Worm (Caenorhabditis elegans) whole organism, young adult: ENCODE results near the gene pycr-4.

Source experiments
- B0019.2 ChIP-seq: fragments of 200-800 bp; sonication (Bioruptor generic); conservative IDR thresholded peaks from 2 replicates; pipeline ENCODE4 v1.3.6; 2022; ENCODE audit warnings: missing genetic modification reagents, missing genetic modification characterization, missing compliant biosample characterization
- F39B2.1 ChIP-seq: fragments of 200-800 bp; sonication (Bioruptor generic); IDR thresholded peaks from 2 replicates; pipeline ENCODE4 v1.3.6; 2022; ENCODE audit warnings: missing genetic modification reagents, missing genetic modification characterization, missing compliant biosample characterization
- F49E8.2 ChIP-seq: sonication (generic microtip); optimal IDR thresholded peaks from 3 replicates; lab custom pipeline; 2017; ENCODE audit warnings: missing genetic modification characterization, mild to moderate bottlenecking, missing compliant biosample characterization, antibody characterized with exemption, moderate library complexity; ENCODE audit not compliant: insufficient read depth
- T07F8.4 ChIP-seq: sonication (generic microtip); optimal IDR thresholded peaks from 2 replicates; lab custom pipeline; 2016; ENCODE audit warnings: mild to moderate bottlenecking, missing genetic modification characterization, moderate library complexity, missing compliant biosample characterization
- Y53F4B.3 ChIP-seq: fragments of 200-800 bp; sonication (Bioruptor generic); IDR thresholded peaks from 2 replicates; pipeline ENCODE4 v1.3.6; 2022; ENCODE audit warnings: missing genetic modification reagents, missing genetic modification characterization, missing compliant biosample characterization
- Y56A3A.18 ChIP-seq: fragments of 200-800 bp; sonication (Bioruptor generic); IDR thresholded peaks from 2 replicates; pipeline ENCODE4 v1.3.6; 2022; ENCODE audit warnings: missing genetic modification reagents, missing genetic modification characterization, missing compliant biosample characterization
- Y67H2A.10 ChIP-seq: fragments of 200-800 bp; sonication (Bioruptor generic); conservative IDR thresholded peaks from 2 replicates; pipeline ENCODE4 v1.3.6; 2022; ENCODE audit warnings: missing genetic modification reagents, missing genetic modification characterization, missing compliant biosample characterization
- Y79H2A.3 ChIP-seq: fragments of 200-800 bp; sonication (Bioruptor generic); conservative IDR thresholded peaks from 2 replicates; pipeline ENCODE4 v1.3.6; 2022; ENCODE audit warnings: missing genetic modification reagents, missing genetic modification characterization, missing compliant biosample characterization
- Y95B8A.8 ChIP-seq: fragments of 200-800 bp; sonication (Bioruptor generic); IDR thresholded peaks from 2 replicates; pipeline ENCODE4 v1.3.6; 2022; ENCODE audit warnings: missing genetic modification reagents, missing genetic modification characterization, missing compliant biosample characterization
- ZK185.1 ChIP-seq: sonication (generic microtip); optimal IDR thresholded peaks from 2 replicates; lab custom pipeline; 2016; ENCODE audit warnings: mild to moderate bottlenecking, missing genetic modification characterization, missing compliant biosample characterization; ENCODE audit not compliant: poor library complexity, severe bottlenecking
- athp-1 ChIP-seq: sonication (generic microtip); optimal IDR thresholded peaks from 2 replicates; lab custom pipeline; 2017; ENCODE audit warnings: mild to moderate bottlenecking, missing genetic modification characterization, missing compliant biosample characterization
- attf-3 ChIP-seq: fragments of 200-800 bp; sonication (Bioruptor generic); conservative IDR thresholded peaks from 2 replicates; pipeline ENCODE4 v1.3.6; 2022; ENCODE audit warnings: missing genetic modification reagents, missing genetic modification characterization, missing compliant biosample characterization
- attf-5 ChIP-seq: fragments of 200-800 bp; sonication (Bioruptor generic); optimal IDR thresholded peaks from 2 replicates; lab custom pipeline; 2018; ENCODE audit warnings: mild to moderate bottlenecking, missing genetic modification characterization, missing compliant biosample characterization
- bed-2 ChIP-seq: fragments of 200-800 bp; sonication (Bioruptor generic); IDR thresholded peaks from 2 replicates; pipeline ENCODE4 v1.3.6; 2022; ENCODE audit warnings: missing genetic modification reagents, missing genetic modification characterization, missing compliant biosample characterization
- ceh-40 ChIP-seq: fragments of 200-800 bp; sonication (Bioruptor generic); IDR thresholded peaks from 2 replicates; pipeline ENCODE4 v1.3.6; 2022; ENCODE audit warnings: missing genetic modification characterization, missing compliant biosample characterization
- ceh-91 ChIP-seq: fragments of 200-800 bp; sonication (Bioruptor generic); IDR thresholded peaks from 2 replicates; pipeline ENCODE4 v1.3.6; 2022; ENCODE audit warnings: missing genetic modification reagents, missing genetic modification characterization, missing compliant biosample characterization
- egl-44 ChIP-seq: fragments of 200-800 bp; sonication (Bioruptor generic); IDR thresholded peaks from 2 replicates; pipeline ENCODE4 v1.3.6; 2022; ENCODE audit warnings: missing genetic modification reagents, missing genetic modification characterization, missing compliant biosample characterization
- hmg-20 ChIP-seq: fragments of 200-800 bp; sonication (Bioruptor generic); IDR thresholded peaks from 2 replicates; pipeline ENCODE4 v1.3.6; 2022; ENCODE audit warnings: missing genetic modification reagents, missing genetic modification characterization, missing compliant biosample characterization
- lag-1 ChIP-seq: fragments of 200-800 bp; sonication (Bioruptor generic); IDR thresholded peaks from 2 replicates; pipeline ENCODE4 v1.3.6; 2022; ENCODE audit warnings: missing genetic modification reagents, missing genetic modification characterization, missing compliant biosample characterization
- lin-26 ChIP-seq: fragments of 200-800 bp; sonication (Bioruptor generic); IDR thresholded peaks from 2 replicates; pipeline ENCODE4 v1.3.6; 2022; ENCODE audit warnings: missing genetic modification reagents, missing genetic modification characterization, missing compliant biosample characterization
- lin-35 ChIP-seq, 3 experiments: fragments of 150-350 bp in 2 of 3; sonication (generic microtip) in 1 of 3; optimal IDR thresholded peaks; 2 replicates each; lab custom pipeline; 2014 to 2018; ENCODE audit warnings: missing biosample characterization in 3 of 3, missing genetic modification characterization in 3 of 3, missing genetic modification reagents in 3 of 3
- lsl-1 ChIP-seq: fragments of 200-800 bp; sonication (Bioruptor generic); optimal IDR thresholded peaks from 2 replicates; lab custom pipeline; 2018; ENCODE audit warnings: mild to moderate bottlenecking, missing genetic modification characterization, moderate library complexity, missing compliant biosample characterization
- madf-10 ChIP-seq: sonication (generic microtip); optimal IDR thresholded peaks from 2 replicates; lab custom pipeline; 2016; ENCODE audit warnings: mild to moderate bottlenecking, missing genetic modification characterization, missing compliant biosample characterization
- madf-3 ChIP-seq: fragments of 200-800 bp; sonication (Bioruptor generic); IDR thresholded peaks from 2 replicates; pipeline ENCODE4 v1.3.6; 2022; ENCODE audit warnings: missing genetic modification reagents, missing genetic modification characterization, missing compliant biosample characterization
- madf-6 ChIP-seq: fragments of 200-800 bp; sonication (Bioruptor generic); IDR thresholded peaks from 2 replicates; pipeline ENCODE4 v1.3.6; 2022; ENCODE audit warnings: missing genetic modification reagents, missing genetic modification characterization, missing compliant biosample characterization
- mel-28 ChIP-seq: sonication (generic microtip); optimal IDR thresholded peaks from 2 replicates; lab custom pipeline; 2016; ENCODE audit warnings: borderline replicate concordance, mild to moderate bottlenecking, missing genetic modification characterization, missing compliant biosample characterization
- mxl-1 ChIP-seq: sonication (generic microtip); optimal IDR thresholded peaks from 2 replicates; lab custom pipeline; 2016; ENCODE audit warnings: missing genetic modification characterization, missing compliant biosample characterization
- nfya-1 ChIP-seq: sonication (generic microtip); optimal IDR thresholded peaks from 2 replicates; lab custom pipeline; 2017; ENCODE audit warnings: antibody characterized with exemption, missing compliant biosample characterization, missing genetic modification characterization, borderline replicate concordance; ENCODE audit not compliant: insufficient read depth
- nfya-2 ChIP-seq: fragments of 200-800 bp; sonication (Bioruptor generic); IDR thresholded peaks from 2 replicates; pipeline ENCODE4 v1.3.6; 2022; ENCODE audit warnings: missing genetic modification reagents, missing genetic modification characterization, missing compliant biosample characterization
- nfyb-1 ChIP-seq: fragments of 200-800 bp; sonication (Bioruptor generic); IDR thresholded peaks from 2 replicates; pipeline ENCODE4 v1.3.6; 2022; ENCODE audit warnings: missing genetic modification reagents, missing genetic modification characterization, missing compliant biosample characterization
- nhr-120 ChIP-seq: fragments of 200-800 bp; sonication (Bioruptor generic); IDR thresholded peaks from 2 replicates; pipeline ENCODE4 v1.3.6; 2022; ENCODE audit warnings: missing genetic modification characterization, missing compliant biosample characterization
- nhr-27 ChIP-seq: fragments of 200-800 bp; sonication (Bioruptor generic); optimal IDR thresholded peaks from 2 replicates; lab custom pipeline; 2018; ENCODE audit warnings: mild to moderate bottlenecking, missing genetic modification characterization, moderate library complexity, missing compliant biosample characterization
- nhr-80 ChIP-seq: sonication (generic microtip); optimal IDR thresholded peaks from 2 replicates; lab custom pipeline; 2016; ENCODE audit warnings: missing genetic modification characterization, missing compliant biosample characterization
- pbrm-1 ChIP-seq: fragments of 200-800 bp; sonication (Bioruptor generic); IDR thresholded peaks from 2 replicates; pipeline ENCODE4 v1.3.6; 2022; ENCODE audit warnings: missing genetic modification reagents, missing genetic modification characterization, missing compliant biosample characterization
- rec-8 ChIP-seq, 2 experiments: sonication (generic microtip); optimal IDR thresholded peaks; 2 replicates each; lab custom pipeline; 2016; ENCODE audit warnings: mild to moderate bottlenecking in 2 of 2, missing genetic modification characterization in 2 of 2, missing genetic modification reagents in 2 of 2, missing genotype in 2 of 2, missing biosample characterization in 1 of 2, missing compliant biosample characterization in 1 of 2, moderate library complexity in 1 of 2
- sea-2 ChIP-seq: fragments of 200-800 bp; sonication (Bioruptor generic); IDR thresholded peaks from 2 replicates; pipeline ENCODE4 v1.3.6; 2022; ENCODE audit warnings: missing genetic modification characterization, missing compliant biosample characterization
- snpc-1.3 ChIP-seq: sonication (generic microtip); optimal IDR thresholded peaks from 2 replicates; lab custom pipeline; 2017; ENCODE audit warnings: missing genetic modification characterization, mild to moderate bottlenecking, missing compliant biosample characterization, antibody characterized with exemption, moderate library complexity, missing genotype, missing genetic modification reagents; ENCODE audit not compliant: insufficient read depth
- snpc-3.4 ChIP-seq: sonication (generic microtip); optimal IDR thresholded peaks from 2 replicates; lab custom pipeline; 2017; ENCODE audit warnings: missing genetic modification characterization, mild to moderate bottlenecking, missing compliant biosample characterization, antibody characterized with exemption, moderate library complexity, missing genotype, missing genetic modification reagents
- somi-1 ChIP-seq: fragments of 200-800 bp; sonication (Bioruptor generic); optimal IDR thresholded peaks from 2 replicates; lab custom pipeline; 2018; ENCODE audit warnings: mild to moderate bottlenecking, missing genetic modification characterization, missing compliant biosample characterization
- unc-62 ChIP-seq: fragments of 150-350 bp; optimal IDR thresholded peaks from 2 replicates; lab custom pipeline; 2014; ENCODE audit warnings: missing biosample characterization, missing genetic modification reagents, missing genetic modification characterization

pycr-4 gene

ce11 chrIV:7469782-7470413 is 7.2 kb downstream of the pycr-4 start, which contains the start of gene F55G1.7:
Gene F55G1.7, minus strand, starts transcription at chrIV:7469832.
- no peak for TF ChIP-seq Y67H2A.10 (GFP tag; lab: Robert Waterston, UW)
- TF ChIP-seq lsl-1 (GFP tag; lab: Kevin White, UChicago), result no peak
- no peak for TF ChIP-seq rec-8 (tag; optimal IDR thresholded peaks at IDR 0.05; lab: Kevin White, UChicago)
- no peak for TF ChIP-seq nfya-1 (tag; lab: Kevin White, UChicago)
- TF ChIP-seq nhr-120, result no peak
- no peak for TF ChIP-seq pbrm-1
- no peak for TF ChIP-seq madf-10
- no peak for TF ChIP-seq T07F8.4 (tag; lab: Kevin White, UChicago)
- TF ChIP-seq mxl-1 (tag; lab: Kevin White, UChicago), result no peak
- no peak for TF ChIP-seq F39B2.1 (GFP tag; lab: Robert Waterston, UW)
- no peak for TF ChIP-seq hmg-20 (GFP tag; lab: Robert Waterston, UW)
- no peak for TF ChIP-seq snpc-3.4 (tag; lab: Kevin White, UChicago)
- TF ChIP-seq nfyb-1 (GFP tag; lab: Robert Waterston, UW), result no peak
- TF ChIP-seq F49E8.2 (tag; lab: Kevin White, UChicago), result no peak
- no peak for TF ChIP-seq madf-6 (GFP tag; lab: Robert Waterston, UW)
- TF ChIP-seq somi-1 (GFP tag; lab: Kevin White, UChicago), result no peak
- TF ChIP-seq lag-1, result no peak

- TF ChIP-seq mel-28 (tag; lab: Kevin White, UChicago) (no peak), Y79H2A.3 (GFP tag; lab: Robert Waterston, UW) (no peak), ZK185.1 (no peak), unc-62 (GFP tag; lab: Kevin White, UChicago) (no peak), nhr-80 (tag; lab: Kevin White, UChicago) (peak; percentile 62), snpc-1.3 (tag; lab: Kevin White, UChicago) (no peak)
- TF ChIP-seq, all 124 proteins: peak for 1
These were observed 8.5 kb downstream of the pycr-4 start for ce11 chrIV:7468638-7469037.

ce11 chrIV:7467170-7467569 is 9.9 kb downstream of the pycr-4 start:
- TF ChIP-seq nhr-80 (tag; lab: Kevin White, UChicago) (peak; percentile 55), athp-1 (tag; lab: Kevin White, UChicago) (no peak), hmg-20 (GFP tag; lab: Robert Waterston, UW) (no peak), egl-44 (GFP tag; lab: Robert Waterston, UW) (no peak)

ce11 chrIV:7465857-7466256 is 11.2 kb downstream of the pycr-4 start, which contains the start of gene F13B6.3:
Gene F13B6.3, minus strand, starts transcription at chrIV:7465957.
- TF ChIP-seq pbrm-1 (no peak), lsl-1 (GFP tag; lab: Kevin White, UChicago) (no peak), B0019.2 (GFP tag; lab: Robert Waterston, UW) (no peak), attf-5 (GFP tag; lab: Kevin White, UChicago) (no peak), nhr-27 (no peak), attf-3 (GFP tag; lab: Robert Waterston, UW) (no peak), ZK185.1 (no peak), bed-2 (no peak), madf-3 (GFP tag; lab: Robert Waterston, UW) (no peak), lin-26 (GFP tag; lab: Robert Waterston, UW) (no peak), Y53F4B.3 (GFP tag; lab: Robert Waterston, UW) (no peak), nfya-1 (tag; lab: Kevin White, UChicago) (no peak), ceh-91 (no peak), Y56A3A.18 (GFP tag; lab: Robert Waterston, UW) (no peak), nfya-2 (GFP tag; lab: Robert Waterston, UW) (no peak), T07F8.4 (tag; lab: Kevin White, UChicago) (no peak), lin-35 (GFP tag; optimal IDR thresholded peaks at IDR 0.05; lab: Kevin White, UChicago) (no peak), Y95B8A.8 (no peak), sea-2 (GFP tag; lab: Robert Waterston, UW) (no peak), ceh-40 (GFP tag; lab: Robert Waterston, UW) (no peak)
